Fruit fly (Drosophila melanogaster) whole organism, embryonic: ENCODE data around the gene Spn85F.

Experiments
- Bgb ChIP-seq: fragments of 200-800 bp; sonication (Bioruptor generic); IDR thresholded peaks from 2 replicates; pipeline ENCODE4 v1.3.6; 2022; ENCODE audit warnings: missing biosample characterization, missing genetic modification characterization; ENCODE audit not compliant: partially characterized antibody
- CG1024 ChIP-seq: fragments of 200-800 bp; sonication (Bioruptor generic); IDR thresholded peaks from 2 replicates; pipeline ENCODE4 v1.3.6; 2022; ENCODE audit warnings: missing biosample characterization, missing genetic modification characterization
- CG10267 ChIP-seq: fragments of 200-800 bp; sonication (Bioruptor generic); optimal IDR thresholded peaks from 2 replicates; lab custom pipeline; 2018; ENCODE audit warnings: missing biosample characterization, mild to moderate bottlenecking, missing genetic modification characterization, moderate library complexity
- CG10654 ChIP-seq: fragments of 200-800 bp; sonication (Bioruptor generic); optimal IDR thresholded peaks from 2 replicates; lab custom pipeline; 2016; ENCODE audit warnings: missing biosample characterization, missing genetic modification characterization
- CG11504 ChIP-seq: fragments of 200-800 bp; sonication (Bioruptor generic); optimal IDR thresholded peaks from 3 replicates; lab custom pipeline; 2019; ENCODE audit warnings: missing biosample characterization, mild to moderate bottlenecking, missing genetic modification characterization, moderate library complexity
- CG12942 ChIP-seq: fragments of 200-800 bp; sonication (Bioruptor generic); optimal IDR thresholded peaks from 3 replicates; lab custom pipeline; 2016; ENCODE audit warnings: missing biosample characterization, missing genetic modification characterization
- CG14441 ChIP-seq: fragments of 200-800 bp; sonication (Bioruptor generic); IDR thresholded peaks from 2 replicates; pipeline ENCODE4 v1.3.6; 2022; ENCODE audit warnings: missing biosample characterization, missing genetic modification characterization
- CG14860 ChIP-seq: fragments of 200-800 bp; sonication (Bioruptor generic); IDR thresholded peaks from 3 replicates; pipeline ENCODE4 v1.3.6; 2022; ENCODE audit warnings: missing biosample characterization, missing genetic modification characterization; ENCODE audit not compliant: partially characterized antibody
- CG17829 ChIP-seq: fragments of 200-800 bp; optimal IDR thresholded peaks from 2 replicates; lab custom pipeline; 2019; ENCODE audit warnings: missing biosample characterization, mild to moderate bottlenecking, missing genetic modification characterization, moderate library complexity
- CG3163 ChIP-seq: fragments of 200-800 bp; sonication (Bioruptor generic); optimal IDR thresholded peaks from 3 replicates; lab custom pipeline; 2016; ENCODE audit warnings: missing biosample characterization, missing genetic modification characterization
- CG5180 ChIP-seq: fragments of 200-800 bp; sonication (Bioruptor generic); optimal IDR thresholded peaks from 3 replicates; lab custom pipeline; 2017; ENCODE audit warnings: missing biosample characterization, missing genetic modification characterization, mild to moderate bottlenecking, moderate library complexity, missing genetic modification reagents
- CG6175 ChIP-seq: fragments of 200-800 bp; sonication (Bioruptor generic); IDR thresholded peaks from 3 replicates; pipeline ENCODE4 v1.3.6; 2022; ENCODE audit warnings: missing biosample characterization, missing genetic modification characterization
- CG6813 ChIP-seq: fragments of 200-800 bp; sonication (Bioruptor generic); optimal IDR thresholded peaks from 2 replicates; lab custom pipeline; 2017; ENCODE audit warnings: missing biosample characterization, missing genetic modification characterization, mild to moderate bottlenecking, moderate library complexity, missing genetic modification reagents
- CG7372 ChIP-seq: fragments of 200-800 bp; sonication (Bioruptor generic); IDR thresholded peaks from 2 replicates; pipeline ENCODE4 v1.3.6; 2022; ENCODE audit warnings: missing biosample characterization, missing genetic modification characterization
- CG7745 ChIP-seq: fragments of 200-800 bp; sonication (Bioruptor generic); optimal IDR thresholded peaks from 2 replicates; lab custom pipeline; 2018; ENCODE audit warnings: missing biosample characterization, mild to moderate bottlenecking, missing genetic modification characterization, moderate library complexity
- CG9215 ChIP-seq: fragments of 200-800 bp; sonication (Bioruptor generic); IDR thresholded peaks from 2 replicates; pipeline ENCODE4 v1.3.6; 2022; ENCODE audit warnings: missing biosample characterization, missing genetic modification characterization
- CG9876 ChIP-seq: fragments of 200-800 bp; sonication (Bioruptor generic); optimal IDR thresholded peaks from 2 replicates; lab custom pipeline; 2016; ENCODE audit warnings: missing biosample characterization, missing genetic modification characterization
- CHES-1-like ChIP-seq: fragments of 200-800 bp; sonication (Bioruptor generic); optimal IDR thresholded peaks from 2 replicates; lab custom pipeline; 2016; ENCODE audit warnings: missing biosample characterization, missing genetic modification characterization
- D19A ChIP-seq: fragments of 200-800 bp; optimal IDR thresholded peaks from 3 replicates; lab custom pipeline; 2019; ENCODE audit warnings: missing biosample characterization, mild to moderate bottlenecking, missing genetic modification characterization, moderate library complexity
- Dfd ChIP-seq, 2 experiments: fragments of >200 bp; optimal IDR thresholded peaks; 2 replicates each; lab custom pipeline; 2017; ENCODE audit warnings: missing biosample characterization in 2 of 2, missing genetic modification characterization in 2 of 2
- Dll ChIP-seq: fragments of 200-800 bp; sonication (Bioruptor generic); IDR thresholded peaks from 4 replicates; pipeline ENCODE4 v1.3.6; 2022; ENCODE audit warnings: missing biosample characterization, missing genetic modification characterization; ENCODE audit not compliant: partially characterized antibody
- Dp ChIP-seq: fragments of 200-800 bp; sonication (Bioruptor generic); optimal IDR thresholded peaks from 2 replicates; lab custom pipeline; 2018; ENCODE audit warnings: missing biosample characterization, mild to moderate bottlenecking, missing genetic modification characterization, moderate library complexity
- HLH3B ChIP-seq: fragments of 200-800 bp; sonication (Bioruptor generic); IDR thresholded peaks from 2 replicates; pipeline ENCODE4 v1.3.6; 2022; ENCODE audit warnings: missing biosample characterization, missing genetic modification characterization
- Hr3 ChIP-seq: fragments of 200-800 bp; sonication (Bioruptor generic); optimal IDR thresholded peaks from 3 replicates; lab custom pipeline; 2016; ENCODE audit warnings: missing biosample characterization, missing genetic modification characterization
- Lim3 ChIP-seq: fragments of 200-800 bp; sonication (Bioruptor generic); IDR thresholded peaks from 2 replicates; pipeline ENCODE4 v1.3.6; 2022; ENCODE audit warnings: missing biosample characterization, missing genetic modification characterization
- Med ChIP-seq: fragments of 200-800 bp; sonication (Bioruptor generic); peaks from one replicate; lab custom pipeline; 2016; ENCODE audit warnings: missing biosample characterization, missing genetic modification characterization, mild to moderate bottlenecking, inconsistent platforms, moderate library complexity
- Mrtf ChIP-seq: fragments of 200-800 bp; sonication (Bioruptor generic); IDR thresholded peaks from 3 replicates; pipeline ENCODE4 v1.3.6; 2022; ENCODE audit warnings: missing biosample characterization, missing genetic modification characterization
- Ptx1 ChIP-seq: fragments of 200-800 bp; sonication (Bioruptor generic); IDR thresholded peaks from 2 replicates; pipeline ENCODE4 v1.3.6; 2022; ENCODE audit warnings: missing biosample characterization, missing genetic modification characterization
- Scr ChIP-seq: fragments of 200-800 bp; sonication (Bioruptor generic); IDR thresholded peaks from 2 replicates; pipeline ENCODE4 v1.3.6; 2022; ENCODE audit warnings: missing biosample characterization, missing genetic modification characterization; ENCODE audit not compliant: partially characterized antibody
- Trl ChIP-seq, 3 experiments: fragments of >200 bp in 2 of 3; fragments of 200-800 bp in 1 of 3; sonication (Bioruptor generic) in 1 of 3; optimal IDR thresholded peaks; 2 replicates in 1 of 3; 3 replicates in 2 of 3; lab custom pipeline; 2016 to 2017; ENCODE audit warnings: missing biosample characterization in 1 of 3, missing genetic modification characterization in 1 of 3
- ap ChIP-seq: fragments of 200-800 bp; sonication (Bioruptor generic); IDR thresholded peaks from 2 replicates; pipeline ENCODE4 v1.3.6; 2022; ENCODE audit warnings: missing biosample characterization, missing genetic modification characterization
- caup ChIP-seq: fragments of 200-800 bp; sonication (Bioruptor generic); optimal IDR thresholded peaks from 3 replicates; lab custom pipeline; 2017; ENCODE audit warnings: missing biosample characterization, mild to moderate bottlenecking, missing genetic modification characterization, moderate library complexity; ENCODE audit not compliant: severe bottlenecking
- chinmo ChIP-seq: fragments of 200-800 bp; sonication (Bioruptor generic); IDR thresholded peaks from 4 replicates; pipeline ENCODE4 v1.3.6; 2022; ENCODE audit warnings: missing biosample characterization, missing genetic modification characterization; ENCODE audit not compliant: partially characterized antibody
- dmrt99B ChIP-seq: fragments of 200-800 bp; sonication (Bioruptor generic); optimal IDR thresholded peaks from 2 replicates; lab custom pipeline; 2018; ENCODE audit warnings: missing biosample characterization, mild to moderate bottlenecking, missing genetic modification characterization, moderate library complexity
- dpn ChIP-seq, 2 experiments: fragments of 200-800 bp; sonication (Bioruptor generic); optimal IDR thresholded peaks; 3 replicates each; lab custom pipeline; 2016; ENCODE audit warnings: missing biosample characterization in 2 of 2, missing genetic modification characterization in 2 of 2
- eve ChIP-seq, 2 experiments: fragments of >200 bp; optimal IDR thresholded peaks; 2 replicates each; lab custom pipeline; 2017; ENCODE audit warnings: missing biosample characterization in 2 of 2, missing genetic modification characterization in 2 of 2
- fd3F ChIP-seq: fragments of 200-800 bp; sonication (Bioruptor generic); optimal IDR thresholded peaks from 2 replicates; lab custom pipeline; 2018; ENCODE audit warnings: missing biosample characterization, mild to moderate bottlenecking, missing genetic modification characterization, moderate library complexity
- her ChIP-seq: fragments of 200-800 bp; sonication (Bioruptor generic); optimal IDR thresholded peaks from 2 replicates; lab custom pipeline; 2016; ENCODE audit warnings: missing biosample characterization, missing genetic modification characterization
- kni ChIP-seq: fragments of 200-800 bp; sonication (Bioruptor generic); optimal IDR thresholded peaks from 3 replicates; lab custom pipeline; 2017; ENCODE audit warnings: mild to moderate bottlenecking, missing biosample characterization, missing genetic modification reagents, missing genetic modification characterization
- lov ChIP-seq, 2 experiments: fragments of 200-800 bp in 1 of 2; fragments of >200 bp in 1 of 2; sonication (Bioruptor generic) in 1 of 2; IDR thresholded peaks in 1 of 2; optimal IDR thresholded peaks in 1 of 2; 2 replicates in 1 of 2; 3 replicates in 1 of 2; pipeline versions ENCODE4 v1.3.6 to Lab custom; 2017 to 2022; ENCODE audit warnings: missing biosample characterization in 1 of 2, missing genetic modification characterization in 1 of 2
- odd ChIP-seq: fragments of 200-800 bp; sonication (Bioruptor generic); optimal IDR thresholded peaks from 2 replicates; lab custom pipeline; 2017; ENCODE audit warnings: missing biosample characterization, mild to moderate bottlenecking, missing genetic modification characterization
- pnt ChIP-seq: fragments of 200-800 bp; sonication (Bioruptor generic); optimal IDR thresholded peaks from 3 replicates; lab custom pipeline; 2016; ENCODE audit warnings: missing biosample characterization, missing genetic modification characterization
- seq ChIP-seq: fragments of 200-800 bp; sonication (Bioruptor generic); IDR thresholded peaks from 2 replicates; pipeline ENCODE4 v1.3.6; 2022; ENCODE audit warnings: missing biosample characterization, missing genetic modification characterization
- tgo ChIP-seq: fragments of 200-800 bp; sonication (Bioruptor generic); IDR thresholded peaks from 3 replicates; pipeline ENCODE4 v1.3.6; 2022; ENCODE audit warnings: missing biosample characterization, missing genetic modification characterization
- wek ChIP-seq: fragments of 200-800 bp; sonication (Bioruptor generic); optimal IDR thresholded peaks from 3 replicates; lab custom pipeline; 2018; ENCODE audit warnings: missing biosample characterization, mild to moderate bottlenecking, missing genetic modification characterization, moderate library complexity
- wor ChIP-seq: fragments of 200-800 bp; sonication (Bioruptor generic); IDR thresholded peaks from 2 replicates; pipeline ENCODE4 v1.3.6; 2022; ENCODE audit warnings: missing biosample characterization, missing genetic modification characterization

The Spn85F gene

DNA sequence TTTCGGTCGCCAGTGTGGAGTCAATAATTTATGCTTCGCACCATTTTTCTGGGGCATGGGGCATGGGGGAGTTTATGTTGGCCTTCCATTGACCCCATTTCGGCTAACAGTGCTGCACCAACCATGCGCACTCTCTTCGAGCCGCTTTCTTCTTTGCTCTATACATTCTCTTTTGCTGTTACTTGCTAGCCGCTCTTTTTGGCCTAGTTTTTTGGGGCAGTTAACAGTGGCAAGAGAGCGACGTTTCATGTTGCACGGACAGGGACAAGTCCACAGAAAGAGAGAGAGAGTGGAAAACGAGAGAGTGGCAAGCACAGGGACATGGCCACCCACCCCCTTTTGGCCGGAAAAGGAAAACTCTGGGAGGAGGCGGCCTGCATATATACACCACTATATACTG is 18.0 kb upstream of the Spn85F start:
- no peak for TF ChIP-seq D19A (tag; lab: Kevin White, UChicago)
- TF ChIP-seq dmrt99B (tag; lab: Kevin White, UChicago) = no peak
- TF ChIP-seq odd (GFP tag; lab: Kevin White, UChicago) = no peak
- peak; percentile 10 for TF ChIP-seq CG11504 (tag; lab: Kevin White, UChicago)
- no peak for TF ChIP-seq Scr
- no peak for TF ChIP-seq Lim3 (GFP tag; lab: Robert Waterston, UW)
- TF ChIP-seq CG3163 = peak; percentile 73
- no peak for TF ChIP-seq CG9876
- TF ChIP-seq her (GFP tag; lab: Kevin White, UChicago) = no peak
- TF ChIP-seq chinmo = 0 out of 4 replicates have a peak, but pooled peaks have one; percentile 52
- 0 out of 4 replicates have a peak, but pooled peaks have one; percentile 9 for TF ChIP-seq Dll (GFP tag; lab: Robert Waterston, UW)
- TF ChIP-seq Ptx1 (GFP tag; lab: Robert Waterston, UW) = no peak
- no peak for TF ChIP-seq CG7745 (tag; lab: Kevin White, UChicago)
- peak in 1 of 2 experiments; percentile 58 for TF ChIP-seq Trl (optimal IDR thresholded peaks at IDR 0.05; lab: Kevin White, UChicago)
- no peak for TF ChIP-seq Trl (GFP tag; optimal IDR thresholded peaks at IDR 0.05; lab: Kevin White, UChicago)
- TF ChIP-seq seq (GFP tag; lab: Robert Waterston, UW) = 0 out of 2 replicates have a peak, but pooled peaks have one; percentile 19
- peak; percentile 39 for TF ChIP-seq Med
- peak; percentile 7 for TF ChIP-seq Hr3 (GFP tag; lab: Kevin White, UChicago)
- no peak for TF ChIP-seq ap
- TF ChIP-seq CG10654 (GFP tag; lab: Kevin White, UChicago) = no peak
- peak; percentile 5 for TF ChIP-seq kni (GFP tag; lab: Kevin White, UChicago)
- no peak for TF ChIP-seq CG5180 (GFP tag; lab: Kevin White, UChicago)

dm6 chr3R:9985585-9986393 is 11.2 kb upstream of the Spn85F start, which contains the start of gene Art4:
Gene Art4, minus strand, starts transcription at chr3R:9986060.
- no peak for TF ChIP-seq fd3F
- TF ChIP-seq tgo (GFP tag; lab: Robert Waterston, UW) = no peak
- TF ChIP-seq CG6175 (GFP tag; lab: Robert Waterston, UW) = no peak
- TF ChIP-seq pnt (GFP tag; lab: Kevin White, UChicago) = peak; percentile 16
- no peak for TF ChIP-seq wek (GFP tag; lab: Kevin White, UChicago)
- TF ChIP-seq CG1024 (GFP tag; lab: Robert Waterston, UW) = no peak
- peak in 1 of 2 experiments; percentile 61 for TF ChIP-seq Dfd (GFP tag; optimal IDR thresholded peaks at IDR 0.05; lab: Kevin White, UChicago)
- peak; percentile 56 for TF ChIP-seq Dp (GFP tag; lab: Kevin White, UChicago)
- peak; percentile 26 for TF ChIP-seq kni (GFP tag; lab: Kevin White, UChicago)
- TF ChIP-seq CG14441 = no peak
- peak; percentile 44; the same call in 1 of the 3 replicates for TF ChIP-seq CG14860 (GFP tag; lab: Robert Waterston, UW)
- TF ChIP-seq caup = peak; percentile 16
- TF ChIP-seq CG3163 = peak; percentile 20
- no peak for TF ChIP-seq CG6813 (GFP tag; lab: Kevin White, UChicago)
- peak; percentile 42 for TF ChIP-seq Ptx1 (GFP tag; lab: Robert Waterston, UW)
- TF ChIP-seq CG10267 = peak; percentile 70
- peak in 1 of 2 experiments; percentile 21 for TF ChIP-seq dpn (GFP tag; optimal IDR thresholded peaks at IDR 0.05; lab: Kevin White, UChicago)
- peak; percentile 26; the same call in 1 of the 2 replicates for TF ChIP-seq CG9215 (GFP tag; lab: Robert Waterston, UW)
- TF ChIP-seq CG12942 (GFP tag; lab: Kevin White, UChicago) = no peak
- TF ChIP-seq wor = no peak
- no peak for TF ChIP-seq CG7372 (GFP tag; lab: Robert Waterston, UW)
- TF ChIP-seq Mrtf (GFP tag; lab: Robert Waterston, UW) = no peak
- TF ChIP-seq lov (optimal IDR thresholded peaks at IDR 0.05; lab: Kevin White, UChicago) = no peak
- no peak for TF ChIP-seq lov (GFP tag; IDR thresholded peaks at IDR 0.05; lab: Robert Waterston, UW)
- TF ChIP-seq Bgb (GFP tag; lab: Robert Waterston, UW) = peak; percentile 62; the same call in 1 of the 2 replicates
- TF ChIP-seq CG17829 (tag; lab: Kevin White, UChicago) = peak; percentile 42
- TF ChIP-seq eve (GFP tag; optimal IDR thresholded peaks at IDR 0.05; lab: Kevin White, UChicago) = no peak
- peak; percentile 44; the same call in 1 of the 2 replicates for TF ChIP-seq HLH3B
- TF ChIP-seq CHES-1-like (GFP tag; lab: Kevin White, UChicago) = peak; percentile 55
